Worm (Caenorhabditis elegans): ENCODE measurements around the gene zim-3.

ce11 chrIV:10571020-10571419 lies 12.5 kb downstream of the zim-3 start:
- TF ChIP-seq pes-1 (GFP tag; IDR thresholded peaks at IDR 0.05) (no peak), hnd-1 (tag; optimal IDR thresholded peaks at IDR 0.05) (no peak), B0310.2 (tag; optimal IDR thresholded peaks at IDR 0.05) (no peak), tbx-11 (GFP tag; IDR thresholded peaks at IDR 0.05) (no peak), sea-1 (GFP tag; conservative IDR thresholded peaks at IDR 0.05) (no peak), ama-1 (optimal IDR thresholded peaks at IDR 0.05) (no peak)

Measured in whole organism, early embryonic.